Fruit fly (Drosophila melanogaster): ENCODE measurements around the gene Vml.

Vml gene

dm6 chrX:2318369-2318768 lies 42.7 kb downstream of the Vml start (continued):
- TF ChIP-seq ken (GFP tag; IDR thresholded peaks at IDR 0.05): peak; percentile 78
- TF ChIP-seq Meics (GFP tag; optimal IDR thresholded peaks at IDR 0.05): peak; percentile 14
- no peak for TF ChIP-seq CG10543 (GFP tag; optimal IDR thresholded peaks at IDR 0.05)
- TF ChIP-seq Doc2 (GFP tag; IDR thresholded peaks at IDR 0.05): 0 out of 2 replicates have a peak, but pooled peaks have one; percentile 12
- TF ChIP-seq HmgD (GFP tag; optimal IDR thresholded peaks at IDR 0.05): peak; percentile 25
- TF ChIP-seq fru (optimal IDR thresholded peaks at IDR 0.05): no peak
- no peak for TF ChIP-seq TFAM (GFP tag; optimal IDR thresholded peaks at IDR 0.05)
- no peak for TF ChIP-seq fu2 (GFP tag; optimal IDR thresholded peaks at IDR 0.05)
- no peak for TF ChIP-seq Myb (GFP tag; optimal IDR thresholded peaks at IDR 0.05)
- TF ChIP-seq CG12155 (GFP tag; optimal IDR thresholded peaks at IDR 0.05): no peak
- TF ChIP-seq CG14667 (GFP tag; IDR thresholded peaks at IDR 0.05): peak; percentile 73
- TF ChIP-seq CG8765 (GFP tag; IDR thresholded peaks at IDR 0.05): peak; percentile 78
- peak; percentile 16 for TF ChIP-seq CG8359 (GFP tag; optimal IDR thresholded peaks at IDR 0.05; ENCODE audit: borderline replicate concordance)
- no peak for TF ChIP-seq CHES-1-like (GFP tag; optimal IDR thresholded peaks at IDR 0.05)
- no peak for TF ChIP-seq gro (GFP tag; optimal IDR thresholded peaks at IDR 0.05)
- TF ChIP-seq cg (GFP tag; optimal IDR thresholded peaks at IDR 0.05): no peak
- TF ChIP-seq CG17568 (GFP tag; optimal IDR thresholded peaks at IDR 0.05): no peak
- TF ChIP-seq CG11723 (GFP tag; optimal IDR thresholded peaks at IDR 0.05): no peak
- TF ChIP-seq Dref (GFP tag; IDR thresholded peaks at IDR 0.05): no peak
- no peak for TF ChIP-seq cad (GFP tag; optimal IDR thresholded peaks at IDR 0.05)
- no peak for TF ChIP-seq Lim3 (GFP tag; IDR thresholded peaks at IDR 0.05)
- TF ChIP-seq Neu2 (GFP tag; optimal IDR thresholded peaks at IDR 0.05; ENCODE audit: borderline replicate concordance): no peak
- peak; percentile 24 for TF ChIP-seq CoRest (tag; optimal IDR thresholded peaks at IDR 0.05)
- no peak for TF ChIP-seq CG31388 (GFP tag; optimal IDR thresholded peaks at IDR 0.05)
- peak in 1 of 3 experiments; percentile 36 for TF ChIP-seq lola (GFP tag; optimal IDR thresholded peaks at IDR 0.05)
- no peak for TF ChIP-seq CG18476 (GFP tag; optimal IDR thresholded peaks at IDR 0.05)
- peak; percentile 67 for TF ChIP-seq CG10979 (tag; optimal IDR thresholded peaks at IDR 0.05)
- TF ChIP-seq Vsx1 (GFP tag; optimal IDR thresholded peaks at IDR 0.05): no peak
- TF ChIP-seq Aef1 (GFP tag; IDR thresholded peaks at IDR 0.05): 0 out of 3 replicates have a peak, but pooled peaks have one; percentile 20
- no peak for TF ChIP-seq CG14860 (GFP tag; IDR thresholded peaks at IDR 0.05; ENCODE audit: partially characterized antibody)
- TF ChIP-seq bsh (GFP tag; optimal IDR thresholded peaks at IDR 0.05): peak in 1 of 2 experiments; percentile 74
- TF ChIP-seq CG34224 (GFP tag; IDR thresholded peaks at IDR 0.05; ENCODE audit: partially characterized antibody): no peak
- no peak for TF ChIP-seq CG6654 (GFP tag; optimal IDR thresholded peaks at IDR 0.05)
- TF ChIP-seq Mes4 (GFP tag; optimal IDR thresholded peaks at IDR 0.05): peak; percentile 52
- TF ChIP-seq CG8478 (optimal IDR thresholded peaks at IDR 0.05): no peak
- TF ChIP-seq crol (GFP tag; IDR thresholded peaks at IDR 0.05): peak; percentile 50; the same call in 1 of the 2 replicates
- no peak for TF ChIP-seq YL-1 (GFP tag; optimal IDR thresholded peaks at IDR 0.05)
- TF ChIP-seq CG14441 (GFP tag; IDR thresholded peaks at IDR 0.05): peak; percentile 74
- TF ChIP-seq chinmo (GFP tag; IDR thresholded peaks at IDR 0.05; ENCODE audit: partially characterized antibody): no peak
- peak; percentile 45 for TF ChIP-seq CG8388 (GFP tag; optimal IDR thresholded peaks at IDR 0.05)
- no peak for TF ChIP-seq CG13894 (tag; optimal IDR thresholded peaks at IDR 0.05)
- TF ChIP-seq Hr51 (GFP tag; optimal IDR thresholded peaks at IDR 0.05): peak in 1 of 2 experiments; percentile 28
- no peak for TF ChIP-seq CG9876 (GFP tag; optimal IDR thresholded peaks at IDR 0.05)
- TF ChIP-seq Dad (GFP tag; optimal IDR thresholded peaks at IDR 0.05): no peak
- TF ChIP-seq CG15601 (tag; optimal IDR thresholded peaks at IDR 0.05): peak; percentile 43
- no peak for TF ChIP-seq ac (GFP tag; optimal IDR thresholded peaks at IDR 0.05)
- no peak for TF ChIP-seq kah (GFP tag; optimal IDR thresholded peaks at IDR 0.05)
- peak; percentile 37 for TF ChIP-seq ewg (GFP tag; optimal IDR thresholded peaks at IDR 0.05)
- peak; percentile 91 for TF ChIP-seq Med (GFP tag)
- no peak for TF ChIP-seq Fer2 (tag; optimal IDR thresholded peaks at IDR 0.05)
- TF ChIP-seq abd-A (tag; optimal IDR thresholded peaks at IDR 0.05): no peak

Data from whole organism, embryonic.